Worm (Caenorhabditis elegans): Measurements from ENCODE around the gene W06G6.17.

DNA sequence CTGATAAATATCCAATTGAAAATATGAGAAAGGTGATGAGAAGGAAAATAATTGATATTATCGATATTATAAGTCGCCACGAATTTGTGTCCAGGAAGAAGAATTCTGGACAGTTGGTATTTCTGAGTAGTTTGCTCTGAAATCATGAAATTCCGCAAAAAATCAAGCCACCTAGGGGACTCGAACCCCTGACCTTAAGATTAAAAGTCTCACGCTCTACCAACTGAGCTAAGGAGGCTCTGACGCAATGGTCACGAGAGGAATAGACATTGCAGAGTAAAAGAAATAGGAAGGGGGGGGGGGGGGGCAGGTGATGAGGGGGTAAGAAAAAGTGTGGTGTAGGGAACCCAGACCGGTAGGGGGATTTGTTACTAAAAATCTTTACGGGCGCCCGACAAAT, 23.2 kb downstream of the W06G6.17 start:
- no peak for TF ChIP-seq blmp-1 (tag; optimal IDR thresholded peaks at IDR 0.05)
- TF ChIP-seq zip-8 (tag; optimal IDR thresholded peaks at IDR 0.05): no peak
- no peak for TF ChIP-seq nhr-237 (tag; optimal IDR thresholded peaks at IDR 0.05)
- TF ChIP-seq lin-32 (GFP tag; optimal IDR thresholded peaks at IDR 0.05): no peak
- TF ChIP-seq drap-1 (GFP tag; optimal IDR thresholded peaks at IDR 0.05): peak; percentile 47
- TF ChIP-seq nhr-76 (tag; optimal IDR thresholded peaks at IDR 0.05): no peak
- TF ChIP-seq hlh-1 (tag; optimal IDR thresholded peaks at IDR 0.05): peak; percentile 3
- TF ChIP-seq elt-1 (tag; optimal IDR thresholded peaks at IDR 0.05; ENCODE audit: borderline replicate concordance, insufficient read depth): no peak
- no peak for TF ChIP-seq ztf-11 (tag; optimal IDR thresholded peaks at IDR 0.05)
- no peak for TF ChIP-seq ces-1 (GFP tag; optimal IDR thresholded peaks at IDR 0.05)
- no peak for TF ChIP-seq nhr-2 (tag; optimal IDR thresholded peaks at IDR 0.05)

All from whole organism, mixed stage, embryonic.